Worm (Caenorhabditis elegans): Measurements from ENCODE around the gene ttr-51.

Gene ttr-51

ce11 chrIV:13297746-13298145 lies 45.6 kb upstream of the ttr-51 start, which contains the start of the genes Y67H2A.2 and micu-1:
Gene Y67H2A.2, minus strand, starts transcription at chrIV:13297819.
Gene micu-1, plus strand, starts transcription at chrIV:13297926.
- TF ChIP-seq ceh-34 (tag; optimal IDR thresholded peaks at IDR 0.05) (peak; percentile 28), unc-42 (tag; optimal IDR thresholded peaks at IDR 0.05) (peak; percentile 100), ceh-9 (tag; optimal IDR thresholded peaks at IDR 0.05) (no peak), pha-2 (tag; optimal IDR thresholded peaks at IDR 0.05) (no peak), ceh-48 (tag; optimal IDR thresholded peaks at IDR 0.05) (peak; percentile 33), elt-4 (tag; optimal IDR thresholded peaks at IDR 0.05) (no peak), ets-4 (tag; optimal IDR thresholded peaks at IDR 0.05) (no peak), ztf-16 (tag; optimal IDR thresholded peaks at IDR 0.05) (peak; percentile 15), hlh-8 (tag; optimal IDR thresholded peaks at IDR 0.05) (no peak), hlh-30 (tag; optimal IDR thresholded peaks at IDR 0.05; ENCODE audit: insufficient read depth) (no peak), ceh-31 (tag; optimal IDR thresholded peaks at IDR 0.05) (peak; percentile 51), unc-55 (GFP tag; optimal IDR thresholded peaks at IDR 0.05) (peak; percentile 63), fkh-6 (tag; optimal IDR thresholded peaks at IDR 0.05) (no peak), ttx-3 (tag; optimal IDR thresholded peaks at IDR 0.05) (no peak), C08G9.2 (tag; optimal IDR thresholded peaks at IDR 0.05) (no peak), ref-2 (tag; optimal IDR thresholded peaks at IDR 0.05) (peak; percentile 6), ceh-18 (tag; optimal IDR thresholded peaks at IDR 0.05) (peak; percentile 60), pag-3 (tag; optimal IDR thresholded peaks at IDR 0.05; ENCODE audit: borderline replicate concordance) (no peak), fax-1 (tag; optimal IDR thresholded peaks at IDR 0.05) (no peak), unc-86 (tag; optimal IDR thresholded peaks at IDR 0.05) (peak; percentile 39), rnt-1 (tag; optimal IDR thresholded peaks at IDR 0.05) (peak; percentile 15), ceh-14 (tag; optimal IDR thresholded peaks at IDR 0.05) (peak; percentile 78), K09A11.1 (tag; optimal IDR thresholded peaks at IDR 0.05; ENCODE audit: insufficient read depth) (peak; percentile 7), ceh-19 (GFP tag; optimal IDR thresholded peaks at IDR 0.05) (no peak), elt-2 (tag; optimal IDR thresholded peaks at IDR 0.05) (peak; percentile 59), nfya-1 (tag; optimal IDR thresholded peaks at IDR 0.05) (peak; percentile 69)

- TF ChIP-seq che-1 (tag; optimal IDR thresholded peaks at IDR 0.05) (no peak), pax-1 (tag; optimal IDR thresholded peaks at IDR 0.05) (no peak), pat-9 (tag; optimal IDR thresholded peaks at IDR 0.05) (no peak), ceh-2 (tag; optimal IDR thresholded peaks at IDR 0.05) (no peak), ceh-19 (GFP tag; optimal IDR thresholded peaks at IDR 0.05) (no peak), tbx-2 (tag; optimal IDR thresholded peaks at IDR 0.05) (no peak), T23F11.4 (GFP tag; optimal IDR thresholded peaks at IDR 0.05) (no peak), unc-42 (tag; optimal IDR thresholded peaks at IDR 0.05) (no peak), Y22D7AL.16 (tag; optimal IDR thresholded peaks at IDR 0.05) (no peak), lin-11 (tag; optimal IDR thresholded peaks at IDR 0.05) (no peak), sdc-2 (tag; optimal IDR thresholded peaks at IDR 0.05) (no peak), F13H6.1 (tag; optimal IDR thresholded peaks at IDR 0.05) (no peak), dmd-4 (tag; optimal IDR thresholded peaks at IDR 0.05; ENCODE audit: borderline replicate concordance) (no peak)
These were observed 38.1 kb upstream of the ttr-51 start for ce11 chrIV:13290239-13290638.

DNA sequence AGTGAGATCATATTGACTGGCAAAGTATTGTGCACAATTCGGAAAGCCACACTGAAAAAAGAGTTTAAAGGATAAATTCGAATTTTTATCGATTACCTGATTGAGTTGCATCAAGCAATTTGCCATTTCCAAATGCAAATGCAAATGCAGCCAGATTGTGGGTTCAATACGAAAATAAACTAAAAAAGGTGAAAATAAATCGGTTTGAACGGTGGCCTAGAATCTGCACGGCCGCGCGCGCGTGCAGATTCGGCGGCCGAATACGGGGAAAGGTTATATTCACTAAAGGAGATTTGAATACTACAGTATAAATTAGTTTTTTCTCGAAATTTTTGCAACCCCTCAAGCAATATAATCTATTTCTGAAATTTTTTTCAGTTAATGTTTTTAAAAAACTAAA lies 37.2 kb upstream of the ttr-51 start, which contains the start of gene Y67H2A.10:
Gene Y67H2A.10, minus strand, starts transcription at position 184 of the 400 bp plus-strand sequence.
- peak; percentile 7 for TF ChIP-seq ttx-3 (tag; optimal IDR thresholded peaks at IDR 0.05)
- TF ChIP-seq zip-5 (tag; optimal IDR thresholded peaks at IDR 0.05): peak; percentile 57
- TF ChIP-seq ceh-2 (tag; optimal IDR thresholded peaks at IDR 0.05): peak; percentile 72
- peak; percentile 22 for TF ChIP-seq tbx-7 (tag; optimal IDR thresholded peaks at IDR 0.05)
- TF ChIP-seq sdc-2 (tag; optimal IDR thresholded peaks at IDR 0.05): no peak
- no peak for TF ChIP-seq madf-2 (tag; optimal IDR thresholded peaks at IDR 0.05)
- TF ChIP-seq elt-2 (tag; optimal IDR thresholded peaks at IDR 0.05): peak; percentile 47
- peak; percentile 23 for TF ChIP-seq hlh-8 (tag; optimal IDR thresholded peaks at IDR 0.05)
- no peak for TF ChIP-seq ceh-24 (tag; optimal IDR thresholded peaks at IDR 0.05)
- peak; percentile 26 for TF ChIP-seq ets-4 (tag; optimal IDR thresholded peaks at IDR 0.05)
- peak; percentile 80 for TF ChIP-seq C08G9.2 (tag; optimal IDR thresholded peaks at IDR 0.05)
- peak; percentile 77 for TF ChIP-seq ceh-31 (tag; optimal IDR thresholded peaks at IDR 0.05)
